Worm (Caenorhabditis elegans): Measurements from ENCODE around the gene lido-13.

The lido-13 gene

ce11 chrII:3054221-3054620 lies at the start of gene lido-13:
Gene lido-13, minus strand, starts transcription at chrII:3054321.
- TF ChIP-seq dmd-6 (GFP tag; IDR thresholded peaks at IDR 0.05) (no peak), lir-3 (tag; optimal IDR thresholded peaks at IDR 0.05) (no peak), zag-1 (tag; optimal IDR thresholded peaks at IDR 0.05) (no peak), skn-1 (tag; optimal IDR thresholded peaks at IDR 0.05) (no peak), php-3 (GFP tag; IDR thresholded peaks at IDR 0.05) (no peak), tag-97 (GFP tag; IDR thresholded peaks at IDR 0.05) (no peak), ceh-44 (GFP tag; IDR thresholded peaks at IDR 0.05) (no peak), lin-39 (tag; optimal IDR thresholded peaks at IDR 0.05) (no peak), F26F4.8 (GFP tag; conservative IDR thresholded peaks at IDR 0.05) (no peak), Y5F2A.4 (GFP tag; optimal IDR thresholded peaks at IDR 0.05) (no peak), lsy-2 (tag; optimal IDR thresholded peaks at IDR 0.05) (no peak), zfp-3 (GFP tag; conservative IDR thresholded peaks at IDR 0.05) (no peak)

- TF ChIP-seq arid-1 (GFP tag; conservative IDR thresholded peaks at IDR 0.05) = no peak
- TF ChIP-seq zag-1 (tag; optimal IDR thresholded peaks at IDR 0.05) = no peak
- no peak for TF ChIP-seq zfp-3 (GFP tag; conservative IDR thresholded peaks at IDR 0.05)
- no peak for TF ChIP-seq saeg-2 (GFP tag; IDR thresholded peaks at IDR 0.05)
- no peak for TF ChIP-seq daf-16 (GFP tag; optimal IDR thresholded peaks at IDR 0.05)
- TF ChIP-seq daf-16 (tag; optimal IDR thresholded peaks at IDR 0.05) = no peak
- TF ChIP-seq ceh-28 (tag; optimal IDR thresholded peaks at IDR 0.05) = no peak
- no peak for TF ChIP-seq lin-29 (GFP tag; IDR thresholded peaks at IDR 0.05)
- no peak for TF ChIP-seq mxl-2 (GFP tag; conservative IDR thresholded peaks at IDR 0.05)
These were observed 47.9 kb upstream of the lido-13 start, which contains the start of gene clec-121 for ce11 chrII:3102018-3102417. Gene clec-121, plus strand, starts transcription at chrII:3102318.

- no peak for TF ChIP-seq unc-62 (GFP tag; optimal IDR thresholded peaks at IDR 0.05 in 1 of 2)
- no peak for TF ChIP-seq unc-62 (tag; optimal IDR thresholded peaks at IDR 0.05)
- TF ChIP-seq snpc-4 (tag; optimal IDR thresholded peaks at IDR 0.05) = no peak
- TF ChIP-seq ceh-62 (tag; optimal IDR thresholded peaks at IDR 0.05) = no peak
- TF ChIP-seq madf-5 (GFP tag; IDR thresholded peaks at IDR 0.05) = no peak
- no peak for TF ChIP-seq zip-2 (tag; optimal IDR thresholded peaks at IDR 0.05)
- no peak for TF ChIP-seq ctbp-1 (GFP tag; IDR thresholded peaks at IDR 0.05)
- no peak for TF ChIP-seq unc-130 (GFP tag; optimal IDR thresholded peaks at IDR 0.05)
- no peak for TF ChIP-seq tra-1 (GFP tag; IDR thresholded peaks at IDR 0.05)
- TF ChIP-seq jun-1 (tag; optimal IDR thresholded peaks at IDR 0.05) = no peak
- TF ChIP-seq php-3 (GFP tag; IDR thresholded peaks at IDR 0.05) = no peak
- TF ChIP-seq T20F7.1 (GFP tag; optimal IDR thresholded peaks at IDR 0.05) = no peak
- no peak for TF ChIP-seq T26A8.4 (GFP tag; IDR thresholded peaks at IDR 0.05)
- no peak for TF ChIP-seq attf-4 (tag; optimal IDR thresholded peaks at IDR 0.05)
- TF ChIP-seq aha-1 (tag) = no peak
- no peak for TF ChIP-seq nhr-10 (tag; optimal IDR thresholded peaks at IDR 0.05)
- TF ChIP-seq dmd-6 (GFP tag; IDR thresholded peaks at IDR 0.05) = no peak
- no peak for TF ChIP-seq D1046.2 (GFP tag; IDR thresholded peaks at IDR 0.05)
These were observed 46.4 kb upstream of the lido-13 start, which contains the start of gene srg-24 for ce11 chrII:3100546-3100945. Gene srg-24, minus strand, starts transcription at chrII:3100646.

- TF ChIP-seq tag-97 (GFP tag; IDR thresholded peaks at IDR 0.05) (no peak), lin-29 (GFP tag; IDR thresholded peaks at IDR 0.05) (no peak), ceh-32 (tag; optimal IDR thresholded peaks at IDR 0.05; ENCODE audit: poor library complexity) (no peak), Y48G9A.11 (GFP tag; IDR thresholded peaks at IDR 0.05) (no peak), ceh-62 (tag; optimal IDR thresholded peaks at IDR 0.05) (no peak), mxl-3 (GFP tag; optimal IDR thresholded peaks at IDR 0.05) (no peak), T26A8.4 (GFP tag; IDR thresholded peaks at IDR 0.05) (no peak), egl-27 (tag; optimal IDR thresholded peaks at IDR 0.05) (no peak), madf-9 (GFP tag; conservative IDR thresholded peaks at IDR 0.05) (no peak), F49E8.2 (tag; optimal IDR thresholded peaks at IDR 0.05; ENCODE audit: borderline replicate concordance) (no peak), hlh-11 (tag; optimal IDR thresholded peaks at IDR 0.05) (no peak), nhr-102 (tag; optimal IDR thresholded peaks at IDR 0.05) (no peak), dmd-8 (GFP tag; IDR thresholded peaks at IDR 0.05) (no peak)
These were observed 42.7 kb upstream of the lido-13 start, which contains the start of gene Y25C1A.14 for ce11 chrII:3096857-3097256. Gene Y25C1A.14, minus strand, starts transcription at chrII:3096957.

Measured in whole organism, L4 larva.